Worm (Caenorhabditis elegans) whole organism, L1 larva: Measurements from ENCODE around the gene stt-3.

Experiments used
- C34B4.2 ChIP-seq: sonication (generic microtip); optimal IDR thresholded peaks from 2 replicates; lab custom pipeline; 2017; ENCODE audit warnings: mild to moderate bottlenecking, missing genetic modification characterization, missing compliant biosample characterization
- alr-1 ChIP-seq: fragments of 200-800 bp; sonication (Bioruptor generic); optimal IDR thresholded peaks from 2 replicates; lab custom pipeline; 2018; ENCODE audit warnings: borderline replicate concordance, mild to moderate bottlenecking, missing genetic modification characterization, missing compliant biosample characterization
- nhr-12 ChIP-seq: sonication (generic microtip); optimal IDR thresholded peaks from 2 replicates; lab custom pipeline; 2017; ENCODE audit warnings: missing biosample characterization, missing genetic modification characterization
- tbx-2 ChIP-seq: sonication (generic microtip); optimal IDR thresholded peaks from 2 replicates; lab custom pipeline; 2016; ENCODE audit warnings: missing genetic modification characterization, missing compliant biosample characterization

DNA sequence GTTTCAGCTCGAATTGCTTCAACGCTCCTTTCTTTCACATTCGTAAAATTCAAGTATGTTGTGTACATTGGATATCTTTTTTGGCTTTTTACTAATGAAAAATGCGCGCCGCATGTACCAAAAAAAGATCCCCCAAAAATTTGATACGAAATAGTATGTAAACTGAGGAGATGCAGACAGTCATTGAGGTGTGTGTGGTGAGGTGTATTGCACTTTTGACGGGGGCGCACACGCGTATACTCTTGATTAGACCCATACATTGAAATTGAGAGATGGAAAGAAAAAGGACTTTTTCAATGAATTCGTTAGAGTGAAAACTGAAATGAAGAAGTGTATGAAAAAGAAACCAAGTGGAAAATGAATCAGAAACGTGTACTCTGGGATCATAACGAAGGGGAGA, 27.0 kb upstream of the stt-3 start:
- no peak for TF ChIP-seq alr-1 (tag; lab: Kevin White, UChicago)
- TF ChIP-seq tbx-2 (tag; lab: Kevin White, UChicago) = no peak
- no peak for TF ChIP-seq nhr-12 (tag; lab: Kevin White, UChicago)
- TF ChIP-seq C34B4.2 (tag; lab: Kevin White, UChicago) = no peak
